Fruit fly (Drosophila melanogaster): Measurements from ENCODE around the gene CG5895.

DNA sequence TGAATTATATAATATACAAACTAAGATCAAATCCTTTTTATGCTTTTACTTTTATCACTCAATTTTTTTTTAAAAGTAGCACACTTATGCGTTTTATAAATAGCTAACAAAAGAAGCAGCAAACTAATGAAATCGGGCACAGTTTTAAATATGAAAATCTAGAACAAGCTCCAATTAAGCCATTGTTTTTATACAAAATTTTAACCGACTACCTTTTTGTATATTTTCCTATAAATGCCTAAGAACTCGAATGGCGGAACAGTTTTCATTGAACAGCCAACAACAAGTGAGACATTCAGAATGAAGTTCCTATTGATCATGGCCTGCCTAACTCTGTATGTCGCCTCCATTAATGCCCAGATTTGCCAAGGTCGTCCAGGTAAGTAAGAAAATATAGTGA is 1.1 kb upstream of the CG5895 start, which contains the start of gene CG42538:
- TF ChIP-seq CG8478 (optimal IDR thresholded peaks at IDR 0.05) (no peak), CTCF (optimal IDR thresholded peaks at IDR 0.05) (no peak)

Data from S2 (cell line).